Fruit fly (Drosophila melanogaster) whole organism, embryonic: ENCODE data around the gene CG17321.
A peak's percentile ranks its signal among the peaks of the same experiment; 100 is the strongest.

Experiments used
- Bdp1 ChIP-seq: fragments of 200-800 bp; sonication (Bioruptor generic); optimal IDR thresholded peaks from 3 replicates; lab custom pipeline; 2016; ENCODE audit warnings: missing biosample characterization, missing genetic modification characterization
- Blimp-1 ChIP-seq: fragments of 200-800 bp; sonication (Bioruptor generic); optimal IDR thresholded peaks from 3 replicates; lab custom pipeline; 2018; ENCODE audit warnings: missing biosample characterization, missing genetic modification characterization, mild to moderate bottlenecking, moderate library complexity, missing genetic modification reagents
- CG10321 ChIP-seq: fragments of 200-800 bp; sonication (Bioruptor generic); IDR thresholded peaks from 2 replicates; pipeline ENCODE4 v1.3.6; 2022; ENCODE audit warnings: missing biosample characterization, missing genetic modification characterization
- CG10543 ChIP-seq: fragments of 200-800 bp; sonication (Bioruptor generic); optimal IDR thresholded peaks from 3 replicates; lab custom pipeline; 2017; ENCODE audit warnings: missing biosample characterization, mild to moderate bottlenecking, missing genetic modification characterization, moderate library complexity
- CG1603 ChIP-seq: fragments of 200-800 bp; sonication (Bioruptor generic); optimal IDR thresholded peaks from 2 replicates; lab custom pipeline; 2019; ENCODE audit warnings: missing biosample characterization, mild to moderate bottlenecking, missing genetic modification characterization, moderate library complexity
- CG16779 ChIP-seq: fragments of 200-800 bp; sonication (Bioruptor generic); IDR thresholded peaks from 2 replicates; pipeline ENCODE4 v1.3.6; 2022; ENCODE audit warnings: missing biosample characterization, missing genetic modification characterization
- CG2678 ChIP-seq: fragments of 200-800 bp; sonication (Bioruptor generic); optimal IDR thresholded peaks from 3 replicates; lab custom pipeline; 2019; ENCODE audit warnings: missing biosample characterization, mild to moderate bottlenecking, missing genetic modification characterization, moderate library complexity
- CG32767 ChIP-seq: fragments of 200-800 bp; sonication (Bioruptor generic); IDR thresholded peaks from 2 replicates; pipeline ENCODE4 v1.3.6; 2022; ENCODE audit warnings: missing biosample characterization, missing genetic modification characterization
- CG32772 ChIP-seq: fragments of 200-800 bp; sonication (Bioruptor generic); IDR thresholded peaks from 2 replicates; pipeline ENCODE4 v1.3.6; 2022; ENCODE audit warnings: missing biosample characterization, missing genetic modification characterization
- CG4282 ChIP-seq: fragments of 200-800 bp; sonication (Bioruptor generic); optimal IDR thresholded peaks from 2 replicates; lab custom pipeline; 2016; ENCODE audit warnings: missing biosample characterization, missing genetic modification characterization
- CG6813 ChIP-seq: fragments of 200-800 bp; sonication (Bioruptor generic); optimal IDR thresholded peaks from 2 replicates; lab custom pipeline; 2017; ENCODE audit warnings: missing biosample characterization, missing genetic modification characterization, mild to moderate bottlenecking, moderate library complexity, missing genetic modification reagents
- CG7963 ChIP-seq: fragments of 200-800 bp; sonication (Bioruptor generic); IDR thresholded peaks from 3 replicates; pipeline ENCODE4 v1.3.6; 2022; ENCODE audit warnings: missing biosample characterization, missing genetic modification characterization; ENCODE audit not compliant: partially characterized antibody
- CG9932 ChIP-seq: fragments of 200-800 bp; sonication (Bioruptor generic); IDR thresholded peaks from 2 replicates; pipeline ENCODE4 v1.3.6; 2022; ENCODE audit warnings: missing biosample characterization, missing genetic modification characterization
- CoRest ChIP-seq: fragments of 200-800 bp; sonication (Bioruptor generic); optimal IDR thresholded peaks from 3 replicates; lab custom pipeline; 2018; ENCODE audit warnings: missing biosample characterization, mild to moderate bottlenecking, missing genetic modification characterization, moderate library complexity
- Hand ChIP-seq: fragments of 200-800 bp; sonication (Bioruptor generic); optimal IDR thresholded peaks from 2 replicates; lab custom pipeline; 2017; ENCODE audit warnings: mild to moderate bottlenecking, missing biosample characterization, missing genetic modification reagents, missing genetic modification characterization
- HmgZ ChIP-seq: fragments of 200-800 bp; sonication (Bioruptor generic); optimal IDR thresholded peaks from 2 replicates; lab custom pipeline; 2018; ENCODE audit warnings: missing biosample characterization, mild to moderate bottlenecking, missing genetic modification characterization
- Med ChIP-seq: fragments of 200-800 bp; sonication (Bioruptor generic); peaks from one replicate; lab custom pipeline; 2016; ENCODE audit warnings: missing biosample characterization, missing genetic modification characterization, mild to moderate bottlenecking, inconsistent platforms, moderate library complexity
- Mes4 ChIP-seq: fragments of 200-800 bp; sonication (Bioruptor generic); optimal IDR thresholded peaks from 2 replicates; lab custom pipeline; 2016; ENCODE audit warnings: missing biosample characterization, missing genetic modification characterization
- Nf-YB ChIP-seq: fragments of 200-800 bp; sonication (Bioruptor generic); optimal IDR thresholded peaks from 3 replicates; lab custom pipeline; 2019; ENCODE audit warnings: missing biosample characterization, mild to moderate bottlenecking, missing genetic modification characterization, moderate library complexity
- Nf-YC ChIP-seq: fragments of 200-800 bp; optimal IDR thresholded peaks from 3 replicates; lab custom pipeline; 2019; ENCODE audit warnings: missing biosample characterization, mild to moderate bottlenecking, missing genetic modification characterization, moderate library complexity
- NfI ChIP-seq: fragments of 200-800 bp; sonication (Bioruptor generic); optimal IDR thresholded peaks from 3 replicates; lab custom pipeline; 2018; ENCODE audit warnings: missing biosample characterization, mild to moderate bottlenecking, missing genetic modification characterization, moderate library complexity
- Optix ChIP-seq: fragments of 200-800 bp; sonication (Bioruptor generic); IDR thresholded peaks from 3 replicates; pipeline ENCODE4 v1.3.6; 2022; ENCODE audit warnings: missing biosample characterization, missing genetic modification characterization
- btn ChIP-seq: fragments of 200-800 bp; sonication (Bioruptor generic); optimal IDR thresholded peaks from 2 replicates; lab custom pipeline; 2016; ENCODE audit warnings: missing biosample characterization, missing genetic modification characterization
- cg ChIP-seq: fragments of 200-800 bp; sonication (Bioruptor generic); optimal IDR thresholded peaks from 3 replicates; lab custom pipeline; 2019; ENCODE audit warnings: missing biosample characterization, mild to moderate bottlenecking, missing genetic modification characterization, moderate library complexity
- croc ChIP-seq: fragments of 200-800 bp; sonication (Bioruptor generic); conservative IDR thresholded peaks from 3 replicates; pipeline ENCODE4 v1.3.6; 2022; ENCODE audit warnings: missing biosample characterization, missing genetic modification characterization
- crol ChIP-seq: fragments of 200-800 bp; sonication (Bioruptor generic); IDR thresholded peaks from 2 replicates; pipeline ENCODE4 v1.3.6; 2022; ENCODE audit warnings: missing biosample characterization, missing genetic modification characterization
- fd64A ChIP-seq: fragments of 200-800 bp; sonication (Bioruptor generic); optimal IDR thresholded peaks from 3 replicates; lab custom pipeline; 2018; ENCODE audit warnings: missing biosample characterization, mild to moderate bottlenecking, missing genetic modification characterization
- gem ChIP-seq: fragments of 200-800 bp; sonication (Bioruptor generic); optimal IDR thresholded peaks from 2 replicates; lab custom pipeline; 2019; ENCODE audit warnings: missing biosample characterization, mild to moderate bottlenecking, missing genetic modification characterization, moderate library complexity
- grn ChIP-seq: fragments of 200-800 bp; sonication (Bioruptor generic); optimal IDR thresholded peaks from 3 replicates; lab custom pipeline; 2017; ENCODE audit warnings: missing biosample characterization, missing genetic modification characterization
- gro ChIP-seq: fragments of 200-800 bp; sonication (Bioruptor generic); optimal IDR thresholded peaks from 2 replicates; lab custom pipeline; 2016; ENCODE audit warnings: missing biosample characterization, missing genetic modification characterization
- gsb-n ChIP-seq: fragments of 200-800 bp; sonication (Bioruptor generic); optimal IDR thresholded peaks from 3 replicates; lab custom pipeline; 2018; ENCODE audit warnings: missing biosample characterization, mild to moderate bottlenecking, missing genetic modification characterization
- hbn ChIP-seq: fragments of 200-800 bp; sonication (Bioruptor generic); IDR thresholded peaks from 2 replicates; pipeline ENCODE4 v1.3.6; 2022; ENCODE audit warnings: missing biosample characterization, missing genetic modification characterization; ENCODE audit not compliant: partially characterized antibody
- her ChIP-seq: fragments of 200-800 bp; sonication (Bioruptor generic); optimal IDR thresholded peaks from 2 replicates; lab custom pipeline; 2016; ENCODE audit warnings: missing biosample characterization, missing genetic modification characterization
- inv ChIP-seq: fragments of 200-800 bp; sonication (Bioruptor generic); IDR thresholded peaks from 2 replicates; pipeline ENCODE4 v1.3.6; 2022; ENCODE audit warnings: missing biosample characterization, missing genetic modification characterization; ENCODE audit not compliant: partially characterized antibody
- ken ChIP-seq: fragments of 200-800 bp; sonication (Bioruptor generic); IDR thresholded peaks from 3 replicates; pipeline ENCODE4 v1.3.6; 2022; ENCODE audit warnings: missing biosample characterization, missing genetic modification characterization
- nom ChIP-seq: fragments of 200-800 bp; sonication (Bioruptor generic); optimal IDR thresholded peaks from 2 replicates; lab custom pipeline; 2017; ENCODE audit warnings: missing biosample characterization, missing genetic modification characterization, mild to moderate bottlenecking, moderate library complexity, missing genetic modification reagents
- pita ChIP-seq: fragments of 200-800 bp; sonication (Bioruptor generic); optimal IDR thresholded peaks from 2 replicates; lab custom pipeline; 2017; ENCODE audit warnings: missing biosample characterization, mild to moderate bottlenecking, missing genetic modification characterization
- seq ChIP-seq: fragments of 200-800 bp; sonication (Bioruptor generic); IDR thresholded peaks from 2 replicates; pipeline ENCODE4 v1.3.6; 2022; ENCODE audit warnings: missing biosample characterization, missing genetic modification characterization
- sqz ChIP-seq: fragments of 200-800 bp; sonication (Bioruptor generic); optimal IDR thresholded peaks from 3 replicates; lab custom pipeline; 2018; ENCODE audit warnings: missing biosample characterization, mild to moderate bottlenecking, missing genetic modification characterization
- tup ChIP-seq: fragments of 200-800 bp; sonication (Bioruptor generic); optimal IDR thresholded peaks from 2 replicates; lab custom pipeline; 2016; ENCODE audit warnings: missing biosample characterization, mild to moderate bottlenecking, missing genetic modification characterization, moderate library complexity
- wek ChIP-seq: fragments of 200-800 bp; sonication (Bioruptor generic); optimal IDR thresholded peaks from 3 replicates; lab custom pipeline; 2018; ENCODE audit warnings: missing biosample characterization, mild to moderate bottlenecking, missing genetic modification characterization, moderate library complexity

The CG17321 gene

DNA sequence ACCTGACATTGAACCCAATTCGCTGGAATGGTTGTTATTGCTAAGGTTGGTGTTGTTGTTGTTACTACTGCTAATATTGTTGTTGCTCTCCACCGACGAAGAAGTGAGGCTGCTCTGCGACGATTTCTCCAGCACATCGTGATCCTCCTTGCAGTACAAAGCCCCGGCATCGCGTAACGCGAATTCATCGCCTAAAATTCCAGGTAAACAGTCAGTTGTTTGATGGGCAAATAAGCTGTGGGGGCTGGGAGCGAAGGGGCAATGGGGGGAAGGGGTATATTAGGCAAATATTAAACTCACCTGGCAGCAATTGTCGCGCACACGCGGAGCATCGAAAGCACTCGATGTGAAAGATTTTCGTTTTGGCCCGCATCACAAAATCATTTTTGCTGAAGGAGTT lies 19.1 kb downstream of the CG17321 start (continued):
- TF ChIP-seq CG2678, result peak; percentile 17
- TF ChIP-seq gem (tag; lab: Kevin White, UChicago), result peak; percentile 2
- no peak for TF ChIP-seq CoRest (tag; lab: Kevin White, UChicago)
- no peak for TF ChIP-seq btn
- TF ChIP-seq her (GFP tag; lab: Kevin White, UChicago), result no peak
- no peak for TF ChIP-seq Bdp1 (GFP tag; lab: Kevin White, UChicago)
- no peak for TF ChIP-seq inv (GFP tag; lab: Robert Waterston, UW)
- TF ChIP-seq Mes4 (GFP tag; lab: Kevin White, UChicago), result no peak
- TF ChIP-seq CG1603 (tag; lab: Kevin White, UChicago), result peak; percentile 28
- TF ChIP-seq HmgZ, result no peak
- no peak for TF ChIP-seq CG6813 (GFP tag; lab: Kevin White, UChicago)
- TF ChIP-seq gsb-n, result no peak
- TF ChIP-seq wek (GFP tag; lab: Kevin White, UChicago), result peak; percentile 14
- TF ChIP-seq CG16779 (GFP tag; lab: Robert Waterston, UW), result no peak
- no peak for TF ChIP-seq tup (GFP tag; lab: Kevin White, UChicago)
- no peak for TF ChIP-seq CG4282 (GFP tag; lab: Kevin White, UChicago)
- peak; percentile 42; the same call in 1 of the 2 replicates for TF ChIP-seq CG9932 (GFP tag; lab: Robert Waterston, UW)
- TF ChIP-seq hbn (GFP tag; lab: Robert Waterston, UW), result no peak
- TF ChIP-seq Optix (GFP tag; lab: Robert Waterston, UW), result 0 out of 3 replicates have a peak, but pooled peaks have one; percentile 21

- TF ChIP-seq CG9932 (GFP tag; lab: Robert Waterston, UW), result 0 out of 2 replicates have a peak, but pooled peaks have one; percentile 21
- no peak for TF ChIP-seq NfI (GFP tag; lab: Kevin White, UChicago)
- TF ChIP-seq Blimp-1 (GFP tag; lab: Kevin White, UChicago), result peak; percentile 20
- no peak for TF ChIP-seq Hand
- TF ChIP-seq fd64A, result no peak
- peak; percentile 37 for TF ChIP-seq Med (GFP tag; lab: Kevin White, UChicago)
- peak; percentile 49 for TF ChIP-seq CG10543 (GFP tag; lab: Kevin White, UChicago)
- no peak for TF ChIP-seq gro (GFP tag; lab: Kevin White, UChicago)
- no peak for TF ChIP-seq croc (GFP tag; lab: Robert Waterston, UW)
- TF ChIP-seq CG7963, result 0 out of 3 replicates have a peak, but pooled peaks have one; percentile 3
- TF ChIP-seq CG10321 (GFP tag; lab: Robert Waterston, UW), result no peak
Observed at dm6 chr2L:18864981-18865380, 20.0 kb downstream of the CG17321 start.

DNA sequence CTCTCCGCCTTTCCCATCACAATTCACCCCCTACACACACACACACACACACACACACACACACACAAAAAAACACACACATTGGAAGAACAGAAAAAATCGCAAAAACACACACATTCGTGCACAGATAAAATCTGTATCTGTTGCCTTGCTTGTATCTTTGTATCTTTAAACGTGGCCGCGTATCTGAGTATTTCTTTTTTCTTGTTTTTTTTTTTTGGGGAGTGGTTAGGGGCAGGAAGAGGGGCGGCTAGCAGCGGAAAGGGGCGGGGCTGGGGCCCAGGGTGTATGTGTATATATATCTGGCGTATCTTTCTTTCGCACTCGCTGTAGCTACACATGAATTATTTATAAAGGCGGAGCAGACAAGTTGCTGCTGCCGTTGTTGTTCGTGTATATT lies 21.6 kb downstream of the CG17321 start:
- TF ChIP-seq Nf-YB (GFP tag; lab: Kevin White, UChicago) (peak; percentile 68), nom (GFP tag; lab: Kevin White, UChicago) (peak; percentile 5), cg (peak; percentile 36), grn (peak; percentile 38), crol (GFP tag; lab: Robert Waterston, UW) (peak; percentile 75), sqz (GFP tag; lab: Kevin White, UChicago) (no peak), Nf-YC (tag; lab: Kevin White, UChicago) (peak; percentile 52), seq (GFP tag; lab: Robert Waterston, UW) (0 out of 2 replicates have a peak, but pooled peaks have one; percentile 8), NfI (GFP tag; lab: Kevin White, UChicago) (no peak), pita (no peak), CG32767 (GFP tag; lab: Robert Waterston, UW) (peak; percentile 63; the same call in 1 of the 2 replicates), CG32772 (GFP tag; lab: Robert Waterston, UW) (peak; percentile 75), gro (GFP tag; lab: Kevin White, UChicago) (no peak), ken (no peak)
